Fruit fly (Drosophila melanogaster): ENCODE data around the gene VhaPPA1-1.

Gene VhaPPA1-1

DNA sequence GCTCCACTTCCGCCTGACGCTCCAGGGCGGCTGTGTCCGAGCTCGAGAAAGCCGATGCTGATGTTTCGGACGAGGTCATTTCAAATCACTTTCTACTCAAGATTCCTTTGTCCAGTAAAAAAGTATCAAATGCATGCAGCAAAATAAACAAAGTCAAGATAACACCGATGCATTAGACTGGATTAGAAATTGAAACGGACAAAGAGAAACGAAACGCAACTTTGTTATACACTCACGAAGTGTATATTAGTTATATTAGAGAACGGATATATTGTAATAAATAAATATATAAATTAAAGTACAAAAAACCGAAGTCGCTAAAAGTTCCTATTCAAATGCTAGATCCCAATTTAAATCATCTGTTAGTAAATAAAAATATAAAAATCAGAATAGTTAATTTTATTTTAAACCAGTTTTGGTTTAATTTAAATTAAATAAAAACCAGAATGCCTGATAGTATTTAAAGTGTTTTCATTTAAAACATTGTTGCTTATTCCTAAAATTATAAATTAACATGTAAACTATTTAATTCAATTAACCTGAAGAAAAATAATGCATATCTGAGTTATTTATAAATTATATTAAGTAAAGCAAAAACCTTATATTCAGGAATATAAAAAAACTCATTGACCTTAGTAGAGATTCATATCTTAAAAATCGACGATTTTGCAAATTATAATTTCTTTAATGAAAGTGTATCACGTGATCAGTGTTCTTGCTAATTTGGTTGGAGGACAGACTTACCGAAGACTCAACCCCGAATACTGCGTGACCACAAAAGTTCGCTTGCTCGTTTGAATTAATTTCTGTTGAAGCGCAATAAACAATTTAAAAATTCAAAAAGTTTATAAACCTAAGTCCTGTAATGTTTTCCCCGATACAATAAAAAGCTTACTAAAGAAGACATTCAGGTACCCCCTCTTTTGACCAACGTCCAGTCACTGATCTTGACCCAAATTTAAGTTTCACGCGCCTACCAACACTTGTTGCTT is 9.8 kb downstream of the VhaPPA1-1 start, which contains the start of gene Dph2 (continued):
- TF ChIP-seq CG16815 (GFP tag; optimal IDR thresholded peaks at IDR 0.05) (peak; percentile 18), ATbp (GFP tag; optimal IDR thresholded peaks at IDR 0.05) (no peak), CG14860 (GFP tag; IDR thresholded peaks at IDR 0.05; ENCODE audit: partially characterized antibody) (no peak), CG18619 (GFP tag; optimal IDR thresholded peaks at IDR 0.05) (peak; percentile 56), CG30403 (GFP tag; optimal IDR thresholded peaks at IDR 0.05) (peak; percentile 54), CG10462 (GFP tag; optimal IDR thresholded peaks at IDR 0.05) (no peak), fu2 (GFP tag; optimal IDR thresholded peaks at IDR 0.05) (peak; percentile 17), CG11696 (GFP tag; IDR thresholded peaks at IDR 0.05) (peak; percentile 65), CG13894 (tag; optimal IDR thresholded peaks at IDR 0.05) (peak; percentile 74), Mad (GFP tag; optimal IDR thresholded peaks at IDR 0.05) (peak; percentile 21), Ets65A (GFP tag) (peak; percentile 91), ro (GFP tag; IDR thresholded peaks at IDR 0.05) (peak; percentile 22; the same call in 1 of the 2 replicates), CG9727 (GFP tag; optimal IDR thresholded peaks at IDR 0.05) (peak; percentile 64), CG17186 (GFP tag; optimal IDR thresholded peaks at IDR 0.05) (peak; percentile 62), dimm (GFP tag; IDR thresholded peaks at IDR 0.05) (peak; percentile 54; the same call in 1 of the 2 replicates), Atf3 (GFP tag; optimal IDR thresholded peaks at IDR 0.05) (peak; percentile 6), nau (GFP tag; optimal IDR thresholded peaks at IDR 0.05) (no peak), otp (GFP tag; IDR thresholded peaks at IDR 0.05) (peak; percentile 54), psq (GFP tag; optimal IDR thresholded peaks at IDR 0.05) (no peak), rib (GFP tag; IDR thresholded peaks at IDR 0.05) (peak; percentile 53; the same call in 1 of the 2 replicates), ewg (GFP tag; optimal IDR thresholded peaks at IDR 0.05) (no peak), Ptx1 (GFP tag; IDR thresholded peaks at IDR 0.05) (peak; percentile 88), CG14710 (tag; optimal IDR thresholded peaks at IDR 0.05) (peak; percentile 77), Fer3 (tag; optimal IDR thresholded peaks at IDR 0.05) (peak; percentile 84), twi (tag; optimal IDR thresholded peaks at IDR 0.05) (peak; percentile 39), MESR4 (GFP tag; optimal IDR thresholded peaks at IDR 0.05) (peak; percentile 72), schlank (tag; optimal IDR thresholded peaks at IDR 0.05) (no peak), ranshi (GFP tag; IDR thresholded peaks at IDR 0.05) (peak; percentile 86), Oli (tag; optimal IDR thresholded peaks at IDR 0.05) (peak; percentile 63), CG2129 (GFP tag; IDR thresholded peaks at IDR 0.05; ENCODE audit: partially characterized antibody) (no peak), pros (GFP tag; optimal IDR thresholded peaks at IDR 0.05) (no peak), slp2 (GFP tag; optimal IDR thresholded peaks at IDR 0.05) (peak; percentile 23), row (GFP tag; IDR thresholded peaks at IDR 0.05) (peak; percentile 91), tgo (GFP tag; IDR thresholded peaks at IDR 0.05) (peak; percentile 82), CG12104 (GFP tag; optimal IDR thresholded peaks at IDR 0.05) (peak; percentile 66), peb (GFP tag; IDR thresholded peaks at IDR 0.05) (peak; percentile 25; the same call in 1 of the 2 replicates), CG17328 (GFP tag; IDR thresholded peaks at IDR 0.05) (peak; percentile 89), CG18599 (GFP tag; optimal IDR thresholded peaks at IDR 0.05) (no peak), Hmx (GFP tag; optimal IDR thresholded peaks at IDR 0.05) (no peak), Nf-YC (tag; optimal IDR thresholded peaks at IDR 0.05) (peak; percentile 78), onecut (GFP tag; IDR thresholded peaks at IDR 0.05) (peak; percentile 42), cato (GFP tag; optimal IDR thresholded peaks at IDR 0.05; ENCODE audit: borderline replicate concordance) (no peak), CG9817 (tag; optimal IDR thresholded peaks at IDR 0.05) (peak; percentile 76), CG14667 (GFP tag; IDR thresholded peaks at IDR 0.05) (peak; percentile 88), CG32767 (GFP tag; IDR thresholded peaks at IDR 0.05) (peak; percentile 77), Sry-δ (GFP tag; optimal IDR thresholded peaks at IDR 0.05) (peak; percentile 59), CG10543 (GFP tag; optimal IDR thresholded peaks at IDR 0.05) (peak; percentile 42), Jarid2 (GFP tag; optimal IDR thresholded peaks at IDR 0.05) (no peak)

Measured in whole organism, embryonic.